Fruit fly (Drosophila melanogaster) whole organism, embryonic: ENCODE data around the gene Clk.

ENCODE experiments used
- ATbp ChIP-seq: fragments of 200-800 bp; sonication (Bioruptor generic); optimal IDR thresholded peaks from 2 replicates; lab custom pipeline; 2017; ENCODE audit warnings: missing biosample characterization, mild to moderate bottlenecking, missing genetic modification characterization, missing genetic modification reagents
- Asciz ChIP-seq: fragments of 200-800 bp; sonication (Bioruptor generic); optimal IDR thresholded peaks from 2 replicates; lab custom pipeline; 2017; ENCODE audit warnings: missing biosample characterization, mild to moderate bottlenecking, missing genetic modification characterization, missing genetic modification reagents
- Bgb ChIP-seq: fragments of 200-800 bp; sonication (Bioruptor generic); IDR thresholded peaks from 2 replicates; pipeline ENCODE4 v1.3.6; 2022; ENCODE audit warnings: missing biosample characterization, missing genetic modification characterization; ENCODE audit not compliant: partially characterized antibody
- CG10543 ChIP-seq: fragments of 200-800 bp; sonication (Bioruptor generic); optimal IDR thresholded peaks from 3 replicates; lab custom pipeline; 2017; ENCODE audit warnings: missing biosample characterization, mild to moderate bottlenecking, missing genetic modification characterization, moderate library complexity
- CG11398 ChIP-seq: fragments of 200-800 bp; sonication (Bioruptor generic); optimal IDR thresholded peaks from 2 replicates; lab custom pipeline; 2016; ENCODE audit warnings: missing biosample characterization, missing genetic modification characterization
- CG12299 ChIP-seq: fragments of 200-800 bp; sonication (Bioruptor generic); optimal IDR thresholded peaks from 2 replicates; lab custom pipeline; 2018; ENCODE audit warnings: missing biosample characterization, mild to moderate bottlenecking, missing genetic modification characterization
- CG12659 ChIP-seq: fragments of 200-800 bp; sonication (Bioruptor generic); optimal IDR thresholded peaks from 3 replicates; lab custom pipeline; 2017; ENCODE audit warnings: mild to moderate bottlenecking, missing biosample characterization, missing genetic modification reagents, missing genetic modification characterization
- CG12769 ChIP-seq: fragments of 200-800 bp; sonication (Bioruptor generic); optimal IDR thresholded peaks from 2 replicates; lab custom pipeline; 2019; ENCODE audit warnings: missing biosample characterization, mild to moderate bottlenecking, missing genetic modification characterization, moderate library complexity
- CG12942 ChIP-seq: fragments of 200-800 bp; sonication (Bioruptor generic); optimal IDR thresholded peaks from 3 replicates; lab custom pipeline; 2016; ENCODE audit warnings: missing biosample characterization, missing genetic modification characterization
- CG1602 ChIP-seq: fragments of 200-800 bp; sonication (Bioruptor generic); optimal IDR thresholded peaks from 3 replicates; lab custom pipeline; 2016; ENCODE audit warnings: missing biosample characterization, missing genetic modification characterization
- CG17186 ChIP-seq: fragments of 200-800 bp; sonication (Bioruptor generic); optimal IDR thresholded peaks from 3 replicates; lab custom pipeline; 2017; ENCODE audit warnings: missing biosample characterization, missing genetic modification reagents, missing genetic modification characterization
- CG17385 ChIP-seq: fragments of 200-800 bp; sonication (Bioruptor generic); optimal IDR thresholded peaks from 3 replicates; lab custom pipeline; 2018; ENCODE audit warnings: missing biosample characterization, mild to moderate bottlenecking, missing genetic modification characterization
- CG17829 ChIP-seq: fragments of 200-800 bp; optimal IDR thresholded peaks from 2 replicates; lab custom pipeline; 2019; ENCODE audit warnings: missing biosample characterization, mild to moderate bottlenecking, missing genetic modification characterization, moderate library complexity
- CG2120 ChIP-seq: fragments of 200-800 bp; sonication (Bioruptor generic); optimal IDR thresholded peaks from 3 replicates; lab custom pipeline; 2016; ENCODE audit warnings: missing biosample characterization, missing genetic modification characterization
- CG30403 ChIP-seq: fragments of 200-800 bp; sonication (Bioruptor generic); optimal IDR thresholded peaks from 3 replicates; lab custom pipeline; 2016; ENCODE audit warnings: missing biosample characterization, missing genetic modification characterization
- CG3163 ChIP-seq: fragments of 200-800 bp; sonication (Bioruptor generic); optimal IDR thresholded peaks from 3 replicates; lab custom pipeline; 2016; ENCODE audit warnings: missing biosample characterization, missing genetic modification characterization
- CG5180 ChIP-seq: fragments of 200-800 bp; sonication (Bioruptor generic); optimal IDR thresholded peaks from 3 replicates; lab custom pipeline; 2017; ENCODE audit warnings: missing biosample characterization, missing genetic modification characterization, mild to moderate bottlenecking, moderate library complexity, missing genetic modification reagents
- CG6813 ChIP-seq: fragments of 200-800 bp; sonication (Bioruptor generic); optimal IDR thresholded peaks from 2 replicates; lab custom pipeline; 2017; ENCODE audit warnings: missing biosample characterization, missing genetic modification characterization, mild to moderate bottlenecking, moderate library complexity, missing genetic modification reagents
- CG6854 ChIP-seq: fragments of 200-800 bp; sonication (Bioruptor generic); optimal IDR thresholded peaks from 3 replicates; lab custom pipeline; 2017; ENCODE audit warnings: missing biosample characterization, mild to moderate bottlenecking, missing genetic modification characterization
- CG7786 ChIP-seq: fragments of 200-800 bp; sonication (Bioruptor generic); optimal IDR thresholded peaks from 2 replicates; lab custom pipeline; 2016; ENCODE audit warnings: missing biosample characterization, missing genetic modification characterization
- CG8281 ChIP-seq: fragments of 200-800 bp; sonication (Bioruptor generic); optimal IDR thresholded peaks from 2 replicates; lab custom pipeline; 2018; ENCODE audit warnings: missing biosample characterization, mild to moderate bottlenecking, missing genetic modification characterization, moderate library complexity
- CG9609 ChIP-seq: fragments of 200-800 bp; sonication (Bioruptor generic); optimal IDR thresholded peaks from 3 replicates; lab custom pipeline; 2016; ENCODE audit warnings: missing biosample characterization, missing genetic modification characterization
- CTCF ChIP-seq: fragments of 200-800 bp; sonication (Bioruptor generic); optimal IDR thresholded peaks from 2 replicates; lab custom pipeline; 2017; ENCODE audit warnings: missing biosample characterization, mild to moderate bottlenecking, missing genetic modification characterization, moderate library complexity
- Dek ChIP-seq: fragments of 200-800 bp; sonication (Bioruptor generic); optimal IDR thresholded peaks from 3 replicates; lab custom pipeline; 2019; ENCODE audit warnings: missing biosample characterization, mild to moderate bottlenecking, missing genetic modification characterization, moderate library complexity
- HmgD ChIP-seq: fragments of 200-800 bp; sonication (Bioruptor generic); optimal IDR thresholded peaks from 3 replicates; lab custom pipeline; 2016; ENCODE audit warnings: missing biosample characterization, missing genetic modification characterization
- HmgZ ChIP-seq: fragments of 200-800 bp; sonication (Bioruptor generic); optimal IDR thresholded peaks from 2 replicates; lab custom pipeline; 2018; ENCODE audit warnings: missing biosample characterization, mild to moderate bottlenecking, missing genetic modification characterization
- Hmx ChIP-seq: fragments of 200-800 bp; sonication (Bioruptor generic); optimal IDR thresholded peaks from 2 replicates; lab custom pipeline; 2016; ENCODE audit warnings: missing biosample characterization, missing genetic modification characterization
- Meics ChIP-seq: fragments of 200-800 bp; sonication (Bioruptor generic); optimal IDR thresholded peaks from 2 replicates; lab custom pipeline; 2017; ENCODE audit warnings: missing biosample characterization, mild to moderate bottlenecking, missing genetic modification characterization
- Mes4 ChIP-seq: fragments of 200-800 bp; sonication (Bioruptor generic); optimal IDR thresholded peaks from 2 replicates; lab custom pipeline; 2016; ENCODE audit warnings: missing biosample characterization, missing genetic modification characterization
- Neu2 ChIP-seq: fragments of 200-800 bp; sonication (Bioruptor generic); optimal IDR thresholded peaks from 3 replicates; lab custom pipeline; 2016; ENCODE audit warnings: missing biosample characterization, missing genetic modification characterization, borderline replicate concordance
- amos ChIP-seq: fragments of 200-800 bp; sonication (Bioruptor generic); IDR thresholded peaks from 2 replicates; pipeline ENCODE4 v1.3.6; 2022; ENCODE audit warnings: missing biosample characterization, missing genetic modification characterization; ENCODE audit not compliant: partially characterized antibody
- ap ChIP-seq: fragments of 200-800 bp; sonication (Bioruptor generic); IDR thresholded peaks from 2 replicates; pipeline ENCODE4 v1.3.6; 2022; ENCODE audit warnings: missing biosample characterization, missing genetic modification characterization
- bcd ChIP-seq: fragments of 200-800 bp; sonication (Bioruptor generic); optimal IDR thresholded peaks from 2 replicates; lab custom pipeline; 2017; ENCODE audit warnings: missing biosample characterization, mild to moderate bottlenecking, missing genetic modification characterization
- br ChIP-seq: fragments of >200 bp; optimal IDR thresholded peaks from 2 replicates; lab custom pipeline; 2017
- caup ChIP-seq: fragments of 200-800 bp; sonication (Bioruptor generic); optimal IDR thresholded peaks from 3 replicates; lab custom pipeline; 2017; ENCODE audit warnings: missing biosample characterization, mild to moderate bottlenecking, missing genetic modification characterization, moderate library complexity; ENCODE audit not compliant: severe bottlenecking
- dmrt11E ChIP-seq: fragments of 200-800 bp; sonication (Bioruptor generic); optimal IDR thresholded peaks from 3 replicates; lab custom pipeline; 2018; ENCODE audit warnings: missing biosample characterization, mild to moderate bottlenecking, missing genetic modification characterization, moderate library complexity
- exex ChIP-seq: fragments of 200-800 bp; sonication (Bioruptor generic); optimal IDR thresholded peaks from 4 replicates; lab custom pipeline; 2018; ENCODE audit warnings: missing biosample characterization, mild to moderate bottlenecking, missing genetic modification characterization, moderate library complexity
- fd96Cb ChIP-seq: fragments of 200-800 bp; sonication (Bioruptor generic); optimal IDR thresholded peaks from 2 replicates; lab custom pipeline; 2018; ENCODE audit warnings: missing biosample characterization, mild to moderate bottlenecking, missing genetic modification characterization, moderate library complexity
- fu2 ChIP-seq: fragments of 200-800 bp; sonication (Bioruptor generic); optimal IDR thresholded peaks from 2 replicates; lab custom pipeline; 2016; ENCODE audit warnings: missing biosample characterization, missing genetic modification characterization
- gcm2 ChIP-seq: fragments of 200-800 bp; sonication (Bioruptor generic); optimal IDR thresholded peaks from 2 replicates; lab custom pipeline; 2016; ENCODE audit warnings: missing biosample characterization, missing genetic modification characterization
- gem ChIP-seq: fragments of 200-800 bp; sonication (Bioruptor generic); optimal IDR thresholded peaks from 2 replicates; lab custom pipeline; 2019; ENCODE audit warnings: missing biosample characterization, mild to moderate bottlenecking, missing genetic modification characterization, moderate library complexity
- grau ChIP-seq: fragments of 200-800 bp; optimal IDR thresholded peaks from 3 replicates; lab custom pipeline; 2019; ENCODE audit warnings: missing biosample characterization, mild to moderate bottlenecking, missing genetic modification characterization, moderate library complexity
- jing ChIP-seq: fragments of 200-800 bp; sonication (Bioruptor generic); optimal IDR thresholded peaks from 2 replicates; lab custom pipeline; 2018; ENCODE audit warnings: missing biosample characterization, mild to moderate bottlenecking, missing genetic modification characterization
- p53 ChIP-seq: fragments of 200-800 bp; sonication (Bioruptor generic); optimal IDR thresholded peaks from 2 replicates; lab custom pipeline; 2016; ENCODE audit warnings: missing biosample characterization, missing genetic modification characterization
- phol ChIP-seq: fragments of 200-800 bp; sonication (Bioruptor generic); optimal IDR thresholded peaks from 3 replicates; lab custom pipeline; 2018; ENCODE audit warnings: missing biosample characterization, mild to moderate bottlenecking, missing genetic modification characterization, moderate library complexity
- schlank ChIP-seq: fragments of 200-800 bp; sonication (Bioruptor generic); optimal IDR thresholded peaks from 2 replicates; lab custom pipeline; 2018; ENCODE audit warnings: missing biosample characterization, mild to moderate bottlenecking, missing genetic modification characterization
- stc ChIP-seq: fragments of 200-800 bp; sonication (Bioruptor generic); IDR thresholded peaks from 2 replicates; pipeline ENCODE4 v1.3.6; 2022; ENCODE audit warnings: missing biosample characterization, missing genetic modification characterization
- tll ChIP-seq, 2 experiments: fragments of 200-800 bp in 1 of 2; fragments of >200 bp in 1 of 2; sonication (Bioruptor generic) in 1 of 2; optimal IDR thresholded peaks; 2 replicates each; lab custom pipeline; 2017 to 2019; ENCODE audit warnings: missing biosample characterization in 2 of 2, missing genetic modification characterization in 2 of 2, mild to moderate bottlenecking in 1 of 2, moderate library complexity in 1 of 2
- zen ChIP-seq: fragments of 200-800 bp; sonication (Bioruptor generic); optimal IDR thresholded peaks from 3 replicates; lab custom pipeline; 2018; ENCODE audit warnings: missing biosample characterization, mild to moderate bottlenecking, missing genetic modification characterization, moderate library complexity
- zfh1 ChIP-seq: fragments of 200-800 bp; sonication (Bioruptor generic); IDR thresholded peaks from 3 replicates; pipeline ENCODE4 v1.3.6; 2022; ENCODE audit warnings: missing biosample characterization, missing genetic modification characterization

Gene Clk

DNA sequence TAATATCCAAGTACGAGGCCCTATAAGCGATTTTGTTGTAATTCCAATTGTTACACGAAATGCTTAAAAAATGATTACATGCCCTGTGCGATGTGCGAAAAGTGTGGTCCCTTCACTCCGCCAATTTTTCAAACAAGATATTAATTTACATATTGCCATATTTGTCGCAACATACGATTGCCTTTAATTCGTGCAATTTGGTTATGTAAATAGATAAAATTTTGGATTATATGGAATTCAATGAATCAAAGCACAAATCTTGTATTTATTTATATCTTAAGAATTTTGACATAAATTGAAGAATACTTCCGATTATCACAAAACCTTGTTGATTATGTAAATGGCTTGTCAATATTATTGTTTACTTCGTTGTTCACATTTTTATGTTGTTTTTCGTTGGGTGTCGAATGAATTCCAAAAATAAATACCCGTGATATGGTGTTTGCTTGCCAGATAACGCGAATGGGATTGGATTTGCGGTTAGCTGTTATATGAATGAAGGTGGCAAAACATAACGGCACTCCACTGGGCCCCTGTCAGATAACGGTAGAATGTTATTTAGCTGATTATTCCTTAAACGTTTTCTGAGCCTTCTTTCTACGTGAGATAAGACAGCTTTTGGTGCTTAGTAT is 6.8 kb upstream of the Clk start (continued):
- no peak for TF ChIP-seq CG7786 (GFP tag; lab: Kevin White, UChicago)
- no peak for TF ChIP-seq CG9609
- TF ChIP-seq Bgb (GFP tag; lab: Robert Waterston, UW) = no peak
- no peak for TF ChIP-seq zen
- TF ChIP-seq amos (GFP tag; lab: Robert Waterston, UW) = no peak
- TF ChIP-seq exex (tag; lab: Kevin White, UChicago) = peak; percentile 94
- no peak for TF ChIP-seq fu2 (GFP tag; lab: Kevin White, UChicago)
- TF ChIP-seq CG12942 = no peak
- no peak for TF ChIP-seq fd96Cb
- no peak for TF ChIP-seq tll (GFP tag; optimal IDR thresholded peaks at IDR 0.05; lab: Kevin White, UChicago)
- no peak for TF ChIP-seq CG17829 (tag; lab: Kevin White, UChicago)
- TF ChIP-seq ATbp (GFP tag; lab: Kevin White, UChicago) = peak; percentile 40
- TF ChIP-seq jing (GFP tag; lab: Kevin White, UChicago) = no peak
- TF ChIP-seq stc (GFP tag; lab: Robert Waterston, UW) = 0 out of 2 replicates have a peak, but pooled peaks have one; percentile 34
- peak; percentile 12 for TF ChIP-seq CG8281 (tag; lab: Kevin White, UChicago)
- no peak for TF ChIP-seq CG17186 (GFP tag; lab: Kevin White, UChicago)
- TF ChIP-seq CG3163 (GFP tag; lab: Kevin White, UChicago) = peak; percentile 80
- peak; percentile 75 for TF ChIP-seq caup (GFP tag; lab: Kevin White, UChicago)
- TF ChIP-seq CG12299 = peak; percentile 67
- peak; percentile 36 for TF ChIP-seq CG5180 (GFP tag; lab: Kevin White, UChicago)
- TF ChIP-seq p53 (GFP tag; lab: Kevin White, UChicago) = no peak
- peak; percentile 16 for TF ChIP-seq Dek (tag; lab: Kevin White, UChicago)
- TF ChIP-seq CG30403 (GFP tag; lab: Kevin White, UChicago) = no peak
- no peak for TF ChIP-seq dmrt11E (tag; lab: Kevin White, UChicago)
- TF ChIP-seq gem (tag; lab: Kevin White, UChicago) = peak; percentile 48
- peak; percentile 13 for TF ChIP-seq CG10543 (GFP tag; lab: Kevin White, UChicago)
- peak; percentile 46 for TF ChIP-seq schlank (tag; lab: Kevin White, UChicago)
- no peak for TF ChIP-seq HmgD (GFP tag; lab: Kevin White, UChicago)
- TF ChIP-seq CG2120 (GFP tag; lab: Kevin White, UChicago) = peak; percentile 11
- no peak for TF ChIP-seq grau
- TF ChIP-seq CG12769 (tag; lab: Kevin White, UChicago) = peak; percentile 62
- no peak for TF ChIP-seq CG11398 (GFP tag; lab: Kevin White, UChicago)
- TF ChIP-seq ap (GFP tag; lab: Robert Waterston, UW) = no peak
- no peak for TF ChIP-seq Meics (GFP tag; lab: Kevin White, UChicago)
- peak; percentile 31 for TF ChIP-seq CG12659 (GFP tag; lab: Kevin White, UChicago)
- no peak for TF ChIP-seq phol (tag; lab: Kevin White, UChicago)
- no peak for TF ChIP-seq br
- TF ChIP-seq HmgZ (tag; lab: Kevin White, UChicago) = peak; percentile 11
- no peak for TF ChIP-seq Hmx
- no peak for TF ChIP-seq gcm2 (GFP tag; lab: Kevin White, UChicago)
- peak; percentile 63 for TF ChIP-seq CG6813
- TF ChIP-seq CG1602 (GFP tag; lab: Kevin White, UChicago) = no peak
- no peak for TF ChIP-seq zfh1 (GFP tag; lab: Robert Waterston, UW)
- no peak for TF ChIP-seq CG6854 (GFP tag; lab: Kevin White, UChicago)
- no peak for TF ChIP-seq CTCF (GFP tag; lab: Kevin White, UChicago)
- TF ChIP-seq Neu2 (GFP tag; lab: Kevin White, UChicago) = no peak
- no peak for TF ChIP-seq Mes4 (GFP tag; lab: Kevin White, UChicago)
- peak; percentile 52 for TF ChIP-seq Asciz
- TF ChIP-seq bcd (GFP tag; lab: Kevin White, UChicago) = no peak
- peak; percentile 6 for TF ChIP-seq CG17385 (GFP tag; lab: Kevin White, UChicago)
